Worm (Caenorhabditis elegans) whole organism, midembryonic: ENCODE results near the gene srj-38.
"Not testable (repeated sequence)": the region's sequence is repeated elsewhere in the genome, so short reads cannot be mapped to it uniquely, and the experiment has no call there.

Experiments used
- T22C8.4 ChIP-seq: fragments of 200-800 bp; sonication (Bioruptor generic); IDR thresholded peaks from 2 replicates; pipeline ENCODE4 v1.3.6; 2022; ENCODE audit warnings: missing genetic modification characterization, missing compliant biosample characterization
- flt-1 ChIP-seq: fragments of 200-800 bp; sonication (Bioruptor generic); IDR thresholded peaks from 2 replicates; pipeline ENCODE4 v1.3.6; 2022; ENCODE audit warnings: missing genetic modification characterization, missing compliant biosample characterization
- med-1 ChIP-seq: sonication (generic microtip); optimal IDR thresholded peaks from 2 replicates; lab custom pipeline; 2017; ENCODE audit warnings: missing genetic modification characterization, mild to moderate bottlenecking, missing compliant biosample characterization, antibody characterized with exemption, missing genetic modification reagents; ENCODE audit not compliant: insufficient read depth

DNA sequence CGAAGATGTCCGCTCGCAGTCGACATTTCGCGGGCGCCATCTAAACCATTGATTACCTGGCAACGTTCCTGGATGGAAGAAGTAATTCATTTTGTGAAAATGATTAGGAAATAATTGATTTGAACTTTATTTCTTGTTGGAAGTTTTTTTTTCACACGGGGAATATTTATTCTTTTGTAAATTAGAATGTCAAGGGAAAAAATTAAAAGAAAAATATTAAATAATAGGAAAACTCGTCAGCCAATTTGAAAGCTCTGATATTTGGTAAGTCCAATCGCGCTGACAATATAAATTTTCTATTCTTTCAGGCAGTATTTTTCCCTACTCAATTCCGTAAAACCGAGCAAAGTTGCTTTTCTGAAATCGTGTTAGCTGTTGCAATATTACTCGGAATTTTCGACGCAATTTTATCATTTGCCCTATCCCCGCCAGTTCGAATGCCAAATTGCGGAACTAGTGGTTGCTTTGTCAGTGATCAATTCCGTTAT is 45.2 kb downstream of the srj-38 start, which contains the start of the genes K09C6.7 and K09C6.10:
- TF ChIP-seq T22C8.4; med-1 (GFP tag; lab: Kevin White, UChicago); flt-1 (GFP tag; lab: Robert Waterston, UW): not testable (repeated sequence)
